Fruit fly (Drosophila melanogaster) whole organism, embryonic: ENCODE results near the gene Slu7.

Experiments
- ATbp ChIP-seq: fragments of 200-800 bp; sonication (Bioruptor generic); optimal IDR thresholded peaks from 2 replicates; lab custom pipeline; 2017; ENCODE audit warnings: missing biosample characterization, mild to moderate bottlenecking, missing genetic modification characterization, missing genetic modification reagents
- Awh ChIP-seq: fragments of 200-800 bp; sonication (Bioruptor generic); IDR thresholded peaks from 2 replicates; pipeline ENCODE4, ENCODE4 v1.3.6; 2022; ENCODE audit warnings: missing biosample characterization, missing genetic modification characterization
- CG10979 ChIP-seq: fragments of 200-800 bp; sonication (Bioruptor generic); optimal IDR thresholded peaks from 2 replicates; lab custom pipeline; 2018; ENCODE audit warnings: missing biosample characterization, mild to moderate bottlenecking, missing genetic modification characterization, moderate library complexity
- CG13123 ChIP-seq: fragments of 200-800 bp; sonication (Bioruptor generic); optimal IDR thresholded peaks from 2 replicates; lab custom pipeline; 2016; ENCODE audit warnings: missing biosample characterization, missing genetic modification characterization
- CG13287 ChIP-seq: fragments of 200-800 bp; sonication (Bioruptor generic); IDR thresholded peaks from 2 replicates; pipeline ENCODE4 v1.3.6; 2022; ENCODE audit warnings: missing biosample characterization, missing genetic modification characterization; ENCODE audit not compliant: partially characterized antibody
- CG15479 ChIP-seq: fragments of 200-800 bp; sonication (Bioruptor generic); optimal IDR thresholded peaks from 3 replicates; lab custom pipeline; 2019; ENCODE audit warnings: missing biosample characterization, mild to moderate bottlenecking, missing genetic modification characterization, moderate library complexity
- CG16779 ChIP-seq: fragments of 200-800 bp; sonication (Bioruptor generic); IDR thresholded peaks from 2 replicates; pipeline ENCODE4 v1.3.6; 2022; ENCODE audit warnings: missing biosample characterization, missing genetic modification characterization
- CG1792 ChIP-seq: fragments of 200-800 bp; sonication (Bioruptor generic); optimal IDR thresholded peaks from 2 replicates; lab custom pipeline; 2016; ENCODE audit warnings: missing biosample characterization, missing genetic modification characterization
- CG18011 ChIP-seq: fragments of 200-800 bp; sonication (Bioruptor generic); optimal IDR thresholded peaks from 2 replicates; lab custom pipeline; 2017; ENCODE audit warnings: missing biosample characterization, missing genetic modification characterization, mild to moderate bottlenecking, moderate library complexity, missing genotype
- CG18262 ChIP-seq: fragments of 200-800 bp; optimal IDR thresholded peaks from 3 replicates; lab custom pipeline; 2019; ENCODE audit warnings: missing biosample characterization, mild to moderate bottlenecking, missing genetic modification characterization, moderate library complexity
- CG18764 ChIP-seq: fragments of 200-800 bp; sonication (Bioruptor generic); optimal IDR thresholded peaks from 3 replicates; lab custom pipeline; 2016; ENCODE audit warnings: missing biosample characterization, missing genetic modification characterization
- CG2202 ChIP-seq: fragments of 200-800 bp; sonication (Bioruptor generic); optimal IDR thresholded peaks from 2 replicates; lab custom pipeline; 2018; ENCODE audit warnings: missing biosample characterization, mild to moderate bottlenecking, missing genetic modification characterization
- CG30020 ChIP-seq: fragments of 200-800 bp; optimal IDR thresholded peaks from 2 replicates; lab custom pipeline; 2019; ENCODE audit warnings: missing biosample characterization, mild to moderate bottlenecking, missing genetic modification characterization, moderate library complexity
- CG32767 ChIP-seq: fragments of 200-800 bp; sonication (Bioruptor generic); IDR thresholded peaks from 2 replicates; pipeline ENCODE4 v1.3.6; 2022; ENCODE audit warnings: missing biosample characterization, missing genetic modification characterization
- CG7745 ChIP-seq: fragments of 200-800 bp; sonication (Bioruptor generic); optimal IDR thresholded peaks from 2 replicates; lab custom pipeline; 2018; ENCODE audit warnings: missing biosample characterization, mild to moderate bottlenecking, missing genetic modification characterization, moderate library complexity
- CG7928 ChIP-seq: fragments of 200-800 bp; sonication (Bioruptor generic); optimal IDR thresholded peaks from 2 replicates; lab custom pipeline; 2017; ENCODE audit warnings: missing biosample characterization, mild to moderate bottlenecking, missing genetic modification characterization
- CG8290 ChIP-seq, 3 experiments: fragments of 200-800 bp; sonication (Bioruptor generic); optimal IDR thresholded peaks; 2 replicates each; lab custom pipeline; 2016 to 2019; ENCODE audit warnings: missing biosample characterization in 3 of 3, missing genetic modification characterization in 3 of 3, mild to moderate bottlenecking in 2 of 3, moderate library complexity in 1 of 3
- CG9817 ChIP-seq: fragments of 200-800 bp; sonication (Bioruptor generic); optimal IDR thresholded peaks from 2 replicates; lab custom pipeline; 2018; ENCODE audit warnings: missing biosample characterization, mild to moderate bottlenecking, missing genetic modification characterization, moderate library complexity
- CrebB ChIP-seq: fragments of 200-800 bp; sonication (Bioruptor generic); optimal IDR thresholded peaks from 3 replicates; lab custom pipeline; 2018; ENCODE audit warnings: missing biosample characterization, mild to moderate bottlenecking, missing genetic modification characterization
- E2f2 ChIP-seq: fragments of 200-800 bp; sonication (Bioruptor generic); IDR thresholded peaks from 2 replicates; pipeline ENCODE4 v1.3.6; 2022; ENCODE audit warnings: missing biosample characterization, missing genetic modification characterization
- Eip74EF ChIP-seq, 2 experiments: fragments of 200-800 bp in 1 of 2; fragments of >200 bp in 1 of 2; sonication (Bioruptor generic) in 1 of 2; optimal IDR thresholded peaks; 2 replicates each; lab custom pipeline; 2017 to 2019; ENCODE audit warnings: missing biosample characterization in 2 of 2, missing genetic modification characterization in 2 of 2, mild to moderate bottlenecking in 1 of 2, moderate library complexity in 1 of 2
- HLHmδ ChIP-seq: fragments of 200-800 bp; sonication (Bioruptor generic); optimal IDR thresholded peaks from 2 replicates; lab custom pipeline; 2018; ENCODE audit warnings: missing biosample characterization, mild to moderate bottlenecking, missing genetic modification characterization, moderate library complexity
- Hand ChIP-seq: fragments of 200-800 bp; sonication (Bioruptor generic); optimal IDR thresholded peaks from 2 replicates; lab custom pipeline; 2017; ENCODE audit warnings: mild to moderate bottlenecking, missing biosample characterization, missing genetic modification reagents, missing genetic modification characterization
- HmgZ ChIP-seq: fragments of 200-800 bp; sonication (Bioruptor generic); optimal IDR thresholded peaks from 2 replicates; lab custom pipeline; 2018; ENCODE audit warnings: missing biosample characterization, mild to moderate bottlenecking, missing genetic modification characterization
- Jarid2 ChIP-seq: fragments of 200-800 bp; sonication (Bioruptor generic); optimal IDR thresholded peaks from 3 replicates; lab custom pipeline; 2017; ENCODE audit warnings: mild to moderate bottlenecking, missing biosample characterization, missing genetic modification reagents, missing genetic modification characterization
- Kr ChIP-seq: fragments of 200-800 bp; sonication (Bioruptor generic); optimal IDR thresholded peaks from 2 replicates; lab custom pipeline; 2017; ENCODE audit warnings: missing biosample characterization, mild to moderate bottlenecking, missing genetic modification characterization
- Stat92E ChIP-seq, 3 experiments: fragments of >200 bp in 2 of 3; fragments of 200-800 bp in 1 of 3; sonication (Bioruptor generic) in 1 of 3; optimal IDR thresholded peaks; 2 replicates each; lab custom pipeline; 2017 to 2019; ENCODE audit warnings: missing biosample characterization in 3 of 3, missing genetic modification characterization in 3 of 3, mild to moderate bottlenecking in 1 of 3, moderate library complexity in 1 of 3
- abd-A ChIP-seq: fragments of 200-800 bp; sonication (Bioruptor generic); optimal IDR thresholded peaks from 3 replicates; lab custom pipeline; 2019; ENCODE audit warnings: missing biosample characterization, mild to moderate bottlenecking, missing genetic modification characterization, moderate library complexity
- amos ChIP-seq: fragments of 200-800 bp; sonication (Bioruptor generic); IDR thresholded peaks from 2 replicates; pipeline ENCODE4 v1.3.6; 2022; ENCODE audit warnings: missing biosample characterization, missing genetic modification characterization; ENCODE audit not compliant: partially characterized antibody
- ci ChIP-seq: fragments of 200-800 bp; sonication (Bioruptor generic); IDR thresholded peaks from 3 replicates; pipeline ENCODE4 v1.3.6; 2022; ENCODE audit warnings: missing biosample characterization, missing genetic modification characterization
- cwo ChIP-seq: fragments of 200-800 bp; sonication (Bioruptor generic); optimal IDR thresholded peaks from 3 replicates; lab custom pipeline; 2017; ENCODE audit warnings: missing biosample characterization, missing genetic modification characterization, mild to moderate bottlenecking, moderate library complexity, missing genetic modification reagents
- dpn ChIP-seq, 2 experiments: fragments of 200-800 bp; sonication (Bioruptor generic); optimal IDR thresholded peaks; 3 replicates each; lab custom pipeline; 2016; ENCODE audit warnings: missing biosample characterization in 2 of 2, missing genetic modification characterization in 2 of 2
- ems ChIP-seq: fragments of 200-800 bp; sonication (Bioruptor generic); optimal IDR thresholded peaks from 3 replicates; lab custom pipeline; 2016; ENCODE audit warnings: missing biosample characterization, missing genetic modification characterization
- exex ChIP-seq: fragments of 200-800 bp; sonication (Bioruptor generic); optimal IDR thresholded peaks from 4 replicates; lab custom pipeline; 2018; ENCODE audit warnings: missing biosample characterization, mild to moderate bottlenecking, missing genetic modification characterization, moderate library complexity
- hkb ChIP-seq, 2 experiments: fragments of 200-800 bp in 1 of 2; fragments of >200 bp in 1 of 2; sonication (Bioruptor generic) in 1 of 2; IDR thresholded peaks in 1 of 2; optimal IDR thresholded peaks in 1 of 2; 2 replicates each; pipeline versions ENCODE4 v1.3.6 to Lab custom; 2017 to 2022; ENCODE audit warnings: missing biosample characterization in 1 of 2, missing genetic modification characterization in 1 of 2
- insv ChIP-seq, 2 experiments: fragments of 200-800 bp; sonication (Bioruptor generic); optimal IDR thresholded peaks; 3 replicates each; lab custom pipeline; 2016 to 2018; ENCODE audit warnings: missing biosample characterization in 2 of 2, missing genetic modification characterization in 2 of 2
- knrl ChIP-seq: fragments of 200-800 bp; sonication (Bioruptor generic); IDR thresholded peaks from 3 replicates; pipeline ENCODE4 v1.3.6; 2022; ENCODE audit warnings: missing biosample characterization, missing genetic modification characterization; ENCODE audit not compliant: partially characterized antibody
- lov ChIP-seq, 2 experiments: fragments of 200-800 bp in 1 of 2; fragments of >200 bp in 1 of 2; sonication (Bioruptor generic) in 1 of 2; IDR thresholded peaks in 1 of 2; optimal IDR thresholded peaks in 1 of 2; 2 replicates in 1 of 2; 3 replicates in 1 of 2; pipeline versions ENCODE4 v1.3.6 to Lab custom; 2017 to 2022; ENCODE audit warnings: missing biosample characterization in 1 of 2, missing genetic modification characterization in 1 of 2
- prd ChIP-seq, 3 experiments: fragments of >200 bp in 2 of 3; fragments of 200-800 bp in 1 of 3; sonication (Bioruptor generic) in 1 of 3; optimal IDR thresholded peaks in 2 of 3; IDR thresholded peaks in 1 of 3; 2 replicates in 2 of 3; 3 replicates in 1 of 3; pipeline versions ENCODE4 v1.3.6 to Lab custom; 2017 to 2022; ENCODE audit warnings: missing biosample characterization in 1 of 3, missing genetic modification characterization in 1 of 3
- ro ChIP-seq: fragments of 200-800 bp; sonication (Bioruptor generic); IDR thresholded peaks from 2 replicates; pipeline ENCODE4 v1.3.6; 2022; ENCODE audit warnings: missing biosample characterization, missing genetic modification characterization
- sens-2 ChIP-seq: fragments of 200-800 bp; sonication (Bioruptor generic); IDR thresholded peaks from 2 replicates; pipeline ENCODE4 v1.3.6; 2022; ENCODE audit warnings: missing biosample characterization, missing genetic modification characterization
- stc ChIP-seq: fragments of 200-800 bp; sonication (Bioruptor generic); IDR thresholded peaks from 2 replicates; pipeline ENCODE4 v1.3.6; 2022; ENCODE audit warnings: missing biosample characterization, missing genetic modification characterization
- tna ChIP-seq: fragments of 200-800 bp; sonication (Bioruptor generic); IDR thresholded peaks from 2 replicates; pipeline ENCODE4 v1.3.6; 2022; ENCODE audit warnings: missing biosample characterization, missing genetic modification characterization; ENCODE audit not compliant: partially characterized antibody
- tup ChIP-seq: fragments of 200-800 bp; sonication (Bioruptor generic); optimal IDR thresholded peaks from 2 replicates; lab custom pipeline; 2016; ENCODE audit warnings: missing biosample characterization, mild to moderate bottlenecking, missing genetic modification characterization, moderate library complexity
- zen ChIP-seq: fragments of 200-800 bp; sonication (Bioruptor generic); optimal IDR thresholded peaks from 3 replicates; lab custom pipeline; 2018; ENCODE audit warnings: missing biosample characterization, mild to moderate bottlenecking, missing genetic modification characterization, moderate library complexity

Gene Slu7

dm6 chr3R:29040526-29041195 lies 1.8 kb upstream of the Slu7 start (continued):
- TF ChIP-seq Eip74EF (GFP tag; optimal IDR thresholded peaks at IDR 0.05; lab: Kevin White, UChicago) (no peak), amos (GFP tag; lab: Robert Waterston, UW) (no peak), E2f2 (GFP tag; lab: Robert Waterston, UW) (peak; percentile 26; the same call in 1 of the 2 replicates), ro (GFP tag; lab: Robert Waterston, UW) (no peak), CG2202 (tag; lab: Kevin White, UChicago) (no peak), CG13287 (no peak), CG9817 (tag; lab: Kevin White, UChicago) (peak; percentile 67), ems (no peak), CG32767 (peak; percentile 60; the same call in 1 of the 2 replicates), CG7745 (tag; lab: Kevin White, UChicago) (no peak), exex (tag; lab: Kevin White, UChicago) (no peak), Awh (peak; percentile 48; the same call in 1 of the 2 replicates), Jarid2 (GFP tag; lab: Kevin White, UChicago) (no peak), HmgZ (tag; lab: Kevin White, UChicago) (peak; percentile 71), stc (GFP tag; lab: Robert Waterston, UW) (peak; percentile 57), CG8290 (GFP tag; optimal IDR thresholded peaks at IDR 0.05; lab: Kevin White, UChicago) (no peak), CG8290 (tag; optimal IDR thresholded peaks at IDR 0.05; lab: Kevin White, UChicago) (no peak), CG18262 (tag; lab: Kevin White, UChicago) (peak; percentile 76), zen (tag; lab: Kevin White, UChicago) (no peak), ci (GFP tag; lab: Robert Waterston, UW) (0 out of 3 replicates have a peak, but pooled peaks have one; percentile 7), tna (GFP tag; lab: Robert Waterston, UW) (no peak), CG30020 (tag; lab: Kevin White, UChicago) (no peak), dpn (GFP tag; optimal IDR thresholded peaks at IDR 0.05; lab: Kevin White, UChicago) (peak in 1 of 2 experiments; percentile 72), CG18011 (GFP tag; lab: Kevin White, UChicago) (peak; percentile 17), knrl (GFP tag; lab: Robert Waterston, UW) (no peak), Hand (GFP tag; lab: Kevin White, UChicago) (peak; percentile 47), CG16779 (GFP tag; lab: Robert Waterston, UW) (no peak), CG15479 (no peak), abd-A (tag; lab: Kevin White, UChicago) (no peak), hkb (optimal IDR thresholded peaks at IDR 0.05; lab: Kevin White, UChicago) (no peak), hkb (GFP tag; IDR thresholded peaks at IDR 0.05; lab: Robert Waterston, UW) (peak; percentile 74), ATbp (GFP tag; lab: Kevin White, UChicago) (no peak), HLHmδ (no peak), CrebB (tag; lab: Kevin White, UChicago) (peak; percentile 17), insv (GFP tag; optimal IDR thresholded peaks at IDR 0.05; lab: Kevin White, UChicago) (no peak), sens-2 (no peak), Kr (GFP tag; lab: Kevin White, UChicago) (no peak), CG18764 (GFP tag; lab: Kevin White, UChicago) (peak; percentile 69), lov (optimal IDR thresholded peaks at IDR 0.05; lab: Kevin White, UChicago) (no peak), lov (GFP tag; IDR thresholded peaks at IDR 0.05; lab: Robert Waterston, UW) (no peak), CG7928 (GFP tag; lab: Kevin White, UChicago) (no peak), tup (no peak), CG10979 (tag; lab: Kevin White, UChicago) (peak; percentile 60), prd (optimal IDR thresholded peaks at IDR 0.05; lab: Kevin White, UChicago) (no peak), prd (GFP tag; IDR thresholded peaks at IDR 0.05; lab: Robert Waterston, UW) (peak; percentile 42; the same call in 1 of the 3 replicates), CG1792 (GFP tag; lab: Kevin White, UChicago) (no peak), CG13123 (GFP tag; lab: Kevin White, UChicago) (no peak), Stat92E (GFP tag; optimal IDR thresholded peaks at IDR 0.05; lab: Kevin White, UChicago) (no peak), cwo (peak; percentile 71)
